Worm (Caenorhabditis elegans) whole organism, L4 larva: Measurements from ENCODE around the gene C27B7.9.

Experiments
- D1046.2 ChIP-seq: fragments of 200-800 bp; sonication (Bioruptor generic); IDR thresholded peaks from 2 replicates; pipeline ENCODE4 v1.3.6; 2022; ENCODE audit warnings: missing genetic modification characterization, missing compliant biosample characterization
- Y105C5A.15 ChIP-seq: fragments of 200-800 bp; sonication (Bioruptor generic); IDR thresholded peaks from 2 replicates; pipeline ENCODE4 v1.3.6; 2022; ENCODE audit warnings: missing genetic modification characterization, missing compliant biosample characterization
- aha-1 ChIP-seq: fragments of 150-350 bp; peaks from one replicate; lab custom pipeline; 2014; ENCODE audit warnings: missing biosample characterization, missing genetic modification characterization
- aly-2 ChIP-seq: sonication (generic microtip); optimal IDR thresholded peaks from 2 replicates; lab custom pipeline; 2018; ENCODE audit warnings: missing biosample characterization, missing genetic modification characterization
- ceh-28 ChIP-seq: fragments of 150-350 bp; optimal IDR thresholded peaks from 2 replicates; lab custom pipeline; 2014; ENCODE audit warnings: missing biosample characterization, missing genetic modification reagents, missing genetic modification characterization
- daf-8 ChIP-seq: fragments of 200-800 bp; sonication (Bioruptor generic); IDR thresholded peaks from 2 replicates; pipeline ENCODE4 v1.3.6; 2022; ENCODE audit warnings: missing genetic modification characterization, missing compliant biosample characterization
- lin-13 ChIP-seq: fragments of 150-350 bp; optimal IDR thresholded peaks from 2 replicates; lab custom pipeline; 2014; ENCODE audit warnings: missing biosample characterization, missing genetic modification reagents, missing genetic modification characterization
- lin-39 ChIP-seq: fragments of 150-350 bp; optimal IDR thresholded peaks from 2 replicates; lab custom pipeline; 2014; ENCODE audit warnings: missing biosample characterization, missing genetic modification reagents, missing genetic modification characterization
- skn-1 ChIP-seq: fragments of 150-350 bp; optimal IDR thresholded peaks from 2 replicates; lab custom pipeline; 2014; ENCODE audit warnings: missing biosample characterization, missing genetic modification characterization
- snpc-4 ChIP-seq: fragments of 150-350 bp; optimal IDR thresholded peaks from 2 replicates; lab custom pipeline; 2014; ENCODE audit warnings: missing biosample characterization, missing genetic modification characterization
- unc-62 ChIP-seq, 3 experiments: fragments of 150-350 bp in 1 of 3; sonication (generic microtip); optimal IDR thresholded peaks in 2 of 3; peaks in 1 of 3; 1 replicate in 1 of 3; 2 replicates in 2 of 3; lab custom pipeline; 2014 to 2017; ENCODE audit warnings: missing biosample characterization in 3 of 3, missing genetic modification characterization in 3 of 3, missing genetic modification reagents in 3 of 3, missing genotype in 1 of 3

- no peak for TF ChIP-seq aly-2 (tag; lab: Kevin White, UChicago)
- TF ChIP-seq lin-13 (GFP tag; lab: Kevin White, UChicago) = no peak
- TF ChIP-seq aha-1 (tag; lab: Kevin White, UChicago) = no peak
- TF ChIP-seq daf-8 (GFP tag; lab: Robert Waterston, UW) = no peak
- TF ChIP-seq lin-39 (tag; lab: Kevin White, UChicago) = no peak
- TF ChIP-seq skn-1 (tag; lab: Kevin White, UChicago) = no peak
- no peak for TF ChIP-seq snpc-4
- TF ChIP-seq Y105C5A.15 (GFP tag; lab: Robert Waterston, UW) = no peak
- no peak for TF ChIP-seq ceh-28 (tag; lab: Kevin White, UChicago)
- TF ChIP-seq unc-62 (GFP tag; optimal IDR thresholded peaks at IDR 0.05 in 1 of 2; lab: Kevin White, UChicago) = peak in 1 of 2 experiments; percentile 38
- no peak for TF ChIP-seq unc-62 (tag; optimal IDR thresholded peaks at IDR 0.05; lab: Kevin White, UChicago)
- no peak for TF ChIP-seq D1046.2 (GFP tag; lab: Robert Waterston, UW)
Measured at ce11 chrIV:8956189-8956588, 40.3 kb upstream of the C27B7.9 start, which contains the start of gene tpra-1.
